Worm (Caenorhabditis elegans) whole organism, midembryonic: ENCODE measurements around the gene lipl-7.

Source experiments
- T22C8.4 ChIP-seq: fragments of 200-800 bp; sonication (Bioruptor generic); IDR thresholded peaks from 2 replicates; pipeline ENCODE4 v1.3.6; 2022; ENCODE audit warnings: missing genetic modification characterization, missing compliant biosample characterization
- cog-1 ChIP-seq: sonication (generic microtip); optimal IDR thresholded peaks from 2 replicates; lab custom pipeline; 2016; ENCODE audit warnings: missing genetic modification characterization, missing compliant biosample characterization
- flt-1 ChIP-seq: fragments of 200-800 bp; sonication (Bioruptor generic); IDR thresholded peaks from 2 replicates; pipeline ENCODE4 v1.3.6; 2022; ENCODE audit warnings: missing genetic modification characterization, missing compliant biosample characterization
- klf-2 ChIP-seq: fragments of 200-800 bp; sonication (Bioruptor generic); conservative IDR thresholded peaks from 2 replicates; pipeline ENCODE4 v1.3.6; 2022; ENCODE audit warnings: missing genetic modification reagents, missing genetic modification characterization, missing compliant biosample characterization
- med-1 ChIP-seq: sonication (generic microtip); optimal IDR thresholded peaks from 2 replicates; lab custom pipeline; 2017; ENCODE audit warnings: missing genetic modification characterization, mild to moderate bottlenecking, missing compliant biosample characterization, antibody characterized with exemption, missing genetic modification reagents; ENCODE audit not compliant: insufficient read depth
- ref-1 ChIP-seq: fragments of 200-800 bp; sonication (Bioruptor generic); conservative IDR thresholded peaks from 2 replicates; pipeline ENCODE4 v1.3.6; 2022; ENCODE audit warnings: missing genetic modification reagents, missing genetic modification characterization, missing compliant biosample characterization
- tab-1 ChIP-seq: fragments of 200-800 bp; sonication (Bioruptor generic); IDR thresholded peaks from 2 replicates; pipeline ENCODE4 v1.3.6; 2022; ENCODE audit warnings: missing genetic modification characterization, missing compliant biosample characterization
- ztf-23 ChIP-seq: fragments of 200-800 bp; sonication (Bioruptor generic); IDR thresholded peaks from 2 replicates; pipeline ENCODE4 v1.3.6; 2022; ENCODE audit warnings: missing genetic modification reagents, missing genetic modification characterization, missing compliant biosample characterization

DNA sequence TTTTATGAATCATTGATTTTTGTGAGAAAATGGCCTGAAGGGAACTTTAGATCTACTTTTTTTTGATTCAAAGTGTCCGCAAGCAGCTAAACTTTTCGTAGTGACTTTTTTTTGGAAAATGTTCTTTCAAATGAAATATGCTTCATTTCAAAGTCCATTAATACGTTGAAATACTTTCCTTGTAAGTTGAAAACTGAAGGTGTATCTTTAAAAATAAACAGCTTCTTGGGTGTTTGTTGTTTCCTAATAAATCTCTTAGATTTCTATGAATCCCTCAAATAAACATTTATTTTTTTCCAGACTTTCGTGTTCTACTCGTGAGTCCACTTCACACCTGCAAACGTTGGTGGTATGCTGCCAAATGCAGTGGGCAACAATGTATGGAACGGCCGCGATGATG lies 45.0 kb upstream of the lipl-7 start, which contains the start of gene ebax-1:
- TF ChIP-seq ztf-23 (GFP tag; lab: Robert Waterston, UW): no peak
- no peak for TF ChIP-seq klf-2 (GFP tag; lab: Robert Waterston, UW)
- TF ChIP-seq T22C8.4: no peak
- no peak for TF ChIP-seq cog-1 (tag; lab: Kevin White, UChicago)
- TF ChIP-seq flt-1: no peak
- TF ChIP-seq tab-1: no peak
- TF ChIP-seq med-1 (GFP tag; lab: Kevin White, UChicago): no peak
- no peak for TF ChIP-seq ref-1 (GFP tag; lab: Robert Waterston, UW)
